Fruit fly (Drosophila melanogaster): ENCODE results near the gene comm3.

Gene comm3

dm6 chr3L:15592536-15593260 is 54.9 kb downstream of the comm3 start:
- TF ChIP-seq Blimp-1 (GFP tag; optimal IDR thresholded peaks at IDR 0.05) (peak; percentile 59), salm (tag; optimal IDR thresholded peaks at IDR 0.05) (peak; percentile 42), mam (GFP tag; optimal IDR thresholded peaks at IDR 0.05) (no peak), tin (GFP tag; optimal IDR thresholded peaks at IDR 0.05) (peak; percentile 17), klu (GFP tag; IDR thresholded peaks at IDR 0.05) (no peak; the same call in 1 of the 2 replicates), tll (GFP tag; optimal IDR thresholded peaks at IDR 0.05) (no peak), CG1602 (GFP tag; optimal IDR thresholded peaks at IDR 0.05) (no peak), vvl (GFP tag; IDR thresholded peaks at IDR 0.05) (0 out of 2 replicates have a peak, but pooled peaks have one; percentile 36), CG6765 (GFP tag; optimal IDR thresholded peaks at IDR 0.05) (peak; percentile 39), bcd (GFP tag; optimal IDR thresholded peaks at IDR 0.05) (peak; percentile 54), CG10147 (GFP tag; optimal IDR thresholded peaks at IDR 0.05) (peak; percentile 52), Optix (GFP tag; IDR thresholded peaks at IDR 0.05) (no peak), sug (tag; optimal IDR thresholded peaks at IDR 0.05) (peak; percentile 16), CG34224 (GFP tag; IDR thresholded peaks at IDR 0.05; ENCODE audit: partially characterized antibody) (no peak), CG12769 (tag; optimal IDR thresholded peaks at IDR 0.05) (no peak), CG3163 (GFP tag; optimal IDR thresholded peaks at IDR 0.05) (no peak), seq (GFP tag; IDR thresholded peaks at IDR 0.05) (peak; percentile 32; the same call in 1 of the 2 replicates), onecut (GFP tag; IDR thresholded peaks at IDR 0.05) (0 out of 2 replicates have a peak, but pooled peaks have one; percentile 6), cwo (GFP tag; optimal IDR thresholded peaks at IDR 0.05) (peak; percentile 29), pan (optimal IDR thresholded peaks at IDR 0.05) (no peak), pan (GFP tag; optimal IDR thresholded peaks at IDR 0.05 in 1 of 2, IDR thresholded peaks at IDR 0.05 in 1 of 2) (peak in 1 of 2 experiments; percentile 72), D (optimal IDR thresholded peaks at IDR 0.05) (no peak), D (GFP tag; optimal IDR thresholded peaks at IDR 0.05) (peak; percentile 21), gcm2 (GFP tag; optimal IDR thresholded peaks at IDR 0.05) (no peak), CG11696 (GFP tag; IDR thresholded peaks at IDR 0.05) (peak; percentile 81), zfh1 (GFP tag; IDR thresholded peaks at IDR 0.05) (no peak), inv (GFP tag; IDR thresholded peaks at IDR 0.05; ENCODE audit: partially characterized antibody) (no peak), Sox102F (GFP tag; optimal IDR thresholded peaks at IDR 0.05) (peak; percentile 69), D19B (GFP tag; optimal IDR thresholded peaks at IDR 0.05) (peak; percentile 30), lola (GFP tag; optimal IDR thresholded peaks at IDR 0.05) (peak in 1 of 3 experiments; percentile 29), ewg (GFP tag; optimal IDR thresholded peaks at IDR 0.05) (peak; percentile 4), CG3838 (GFP tag; optimal IDR thresholded peaks at IDR 0.05) (no peak), CHES-1-like (GFP tag; optimal IDR thresholded peaks at IDR 0.05) (no peak), CG15514 (GFP tag; optimal IDR thresholded peaks at IDR 0.05) (peak; percentile 32), ssp (GFP tag; IDR thresholded peaks at IDR 0.05) (no peak), ranshi (GFP tag; IDR thresholded peaks at IDR 0.05) (peak; percentile 56), CG3407 (GFP tag; optimal IDR thresholded peaks at IDR 0.05) (peak; percentile 18), HLH54F (GFP tag; optimal IDR thresholded peaks at IDR 0.05) (peak; percentile 13), ci (GFP tag; IDR thresholded peaks at IDR 0.05) (peak; percentile 17; the same call in 1 of the 3 replicates), Jarid2 (GFP tag; optimal IDR thresholded peaks at IDR 0.05) (peak; percentile 19), Med (GFP tag) (peak; percentile 84), CG3281 (GFP tag; optimal IDR thresholded peaks at IDR 0.05) (peak; percentile 75), CG17328 (GFP tag; IDR thresholded peaks at IDR 0.05) (peak; percentile 38; the same call in 1 of the 2 replicates), prd (optimal IDR thresholded peaks at IDR 0.05) (no peak), prd (GFP tag; IDR thresholded peaks at IDR 0.05) (peak; percentile 46; the same call in 2 of the 3 replicates), Ptx1 (GFP tag; IDR thresholded peaks at IDR 0.05) (peak; percentile 48; the same call in 1 of the 2 replicates), D19A (tag; optimal IDR thresholded peaks at IDR 0.05) (peak; percentile 66), BEAF-32 (GFP tag; optimal IDR thresholded peaks at IDR 0.05) (no peak), CG16779 (GFP tag; IDR thresholded peaks at IDR 0.05) (no peak)
